Worm (Caenorhabditis elegans): ENCODE measurements around the gene ham-1.

DNA sequence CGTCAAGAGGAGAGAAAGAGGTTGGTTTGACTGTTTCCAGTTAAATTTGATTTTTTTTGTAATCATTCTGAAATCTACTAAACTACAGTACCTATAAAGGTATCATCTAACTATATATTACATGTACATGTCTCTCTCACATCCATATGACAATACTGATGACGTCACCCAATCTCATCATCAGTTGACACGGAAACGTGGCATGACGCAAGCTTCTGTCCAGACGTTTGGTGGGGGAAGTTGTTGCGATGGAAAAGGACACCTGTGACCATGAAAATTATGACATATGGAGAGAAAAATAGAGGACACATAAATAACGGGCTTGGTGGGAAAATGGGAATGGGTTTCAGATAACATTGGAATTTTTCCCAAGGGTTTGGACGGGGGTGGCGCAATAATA lies 7.0 kb downstream of the ham-1 start:
- TF ChIP-seq pha-4 (tag; optimal IDR thresholded peaks at IDR 0.05) (no peak), skn-1 (tag; optimal IDR thresholded peaks at IDR 0.05) (no peak), nhr-11 (tag; optimal IDR thresholded peaks at IDR 0.05) (no peak), ceh-9 (tag; optimal IDR thresholded peaks at IDR 0.05) (no peak), elt-3 (tag; optimal IDR thresholded peaks at IDR 0.05) (no peak)

Data from whole organism, L3 larva.